Fruit fly (Drosophila melanogaster) whole organism, pupa: ENCODE data around the gene CG31286.

Experiments used
- CG14655 ChIP-seq: fragments of 200-800 bp; sonication (Bioruptor generic); optimal IDR thresholded peaks from 3 replicates; lab custom pipeline; 2017; ENCODE audit warnings: mild to moderate bottlenecking, missing biosample characterization, missing genetic modification reagents, missing genetic modification characterization
- CG15710 ChIP-seq: fragments of 200-800 bp; sonication (Bioruptor generic); optimal IDR thresholded peaks from 2 replicates; lab custom pipeline; 2018; ENCODE audit warnings: missing biosample characterization, mild to moderate bottlenecking, missing genetic modification characterization, moderate library complexity
- CG8159 ChIP-seq: fragments of 200-800 bp; sonication (Bioruptor generic); optimal IDR thresholded peaks from 3 replicates; lab custom pipeline; 2018; ENCODE audit warnings: missing biosample characterization, mild to moderate bottlenecking, missing genetic modification characterization, moderate library complexity
- CG8301 ChIP-seq: fragments of 200-800 bp; sonication (Bioruptor generic); optimal IDR thresholded peaks from 2 replicates; lab custom pipeline; 2018; ENCODE audit warnings: missing biosample characterization, mild to moderate bottlenecking, missing genetic modification characterization
- Ets98B ChIP-seq: fragments of 200-800 bp; sonication (Bioruptor generic); IDR thresholded peaks from 2 replicates; pipeline ENCODE4 v1.3.6; 2022; ENCODE audit warnings: missing biosample characterization, missing genetic modification characterization
- gl ChIP-seq: fragments of 200-800 bp; sonication (Bioruptor generic); optimal IDR thresholded peaks from 2 replicates; lab custom pipeline; 2018; ENCODE audit warnings: missing biosample characterization, mild to moderate bottlenecking, missing genetic modification characterization
- rn ChIP-seq: fragments of 200-800 bp; sonication (Bioruptor generic); IDR thresholded peaks from 2 replicates; pipeline ENCODE4 v1.3.6; 2022; ENCODE audit warnings: missing biosample characterization, missing genetic modification characterization

- no peak for TF ChIP-seq CG15710
- TF ChIP-seq CG8301 (tag; lab: Kevin White, UChicago), result no peak
- no peak for TF ChIP-seq Ets98B (GFP tag; lab: Robert Waterston, UW)
- TF ChIP-seq CG8159 (tag; lab: Kevin White, UChicago), result no peak
- TF ChIP-seq gl (tag; lab: Kevin White, UChicago), result no peak
- TF ChIP-seq rn (GFP tag; lab: Robert Waterston, UW), result no peak
- TF ChIP-seq CG14655 (GFP tag; lab: Kevin White, UChicago), result no peak
These were observed 49.1 kb downstream of the CG31286 start, which contains the start of gene Ccp84Af for dm6 chr3R:6690139-6690538.
